Fruit fly (Drosophila melanogaster) whole organism, embryonic: ENCODE results near the gene CG10793.

ENCODE experiments used
- C15 ChIP-seq: fragments of 200-800 bp; sonication (Bioruptor generic); IDR thresholded peaks from 3 replicates; pipeline ENCODE4 v1.3.6; 2022; ENCODE audit warnings: missing biosample characterization, missing genetic modification characterization
- CG10209 ChIP-seq: fragments of 200-800 bp; sonication (Bioruptor generic); optimal IDR thresholded peaks from 3 replicates; lab custom pipeline; 2017; ENCODE audit warnings: missing biosample characterization, mild to moderate bottlenecking, missing genetic modification characterization, missing genetic modification reagents
- CG14441 ChIP-seq: fragments of 200-800 bp; sonication (Bioruptor generic); IDR thresholded peaks from 2 replicates; pipeline ENCODE4 v1.3.6; 2022; ENCODE audit warnings: missing biosample characterization, missing genetic modification characterization
- CG14965 ChIP-seq: fragments of 200-800 bp; sonication (Bioruptor generic); optimal IDR thresholded peaks from 2 replicates; lab custom pipeline; 2016; ENCODE audit warnings: missing biosample characterization, missing genetic modification characterization, borderline replicate concordance
- CG15269 ChIP-seq: fragments of 200-800 bp; sonication (Bioruptor generic); optimal IDR thresholded peaks from 2 replicates; lab custom pipeline; 2018; ENCODE audit warnings: missing biosample characterization, mild to moderate bottlenecking, missing genetic modification characterization, moderate library complexity
- CG15514 ChIP-seq: fragments of 200-800 bp; sonication (Bioruptor generic); optimal IDR thresholded peaks from 3 replicates; lab custom pipeline; 2017; ENCODE audit warnings: missing biosample characterization, missing genetic modification characterization, mild to moderate bottlenecking, moderate library complexity, missing genetic modification reagents
- CG1603 ChIP-seq: fragments of 200-800 bp; sonication (Bioruptor generic); optimal IDR thresholded peaks from 2 replicates; lab custom pipeline; 2019; ENCODE audit warnings: missing biosample characterization, mild to moderate bottlenecking, missing genetic modification characterization, moderate library complexity
- CG16815 ChIP-seq: fragments of 200-800 bp; sonication (Bioruptor generic); optimal IDR thresholded peaks from 3 replicates; lab custom pipeline; 2017; ENCODE audit warnings: missing biosample characterization, mild to moderate bottlenecking, missing genetic modification characterization
- CG17359 ChIP-seq: fragments of 200-800 bp; sonication (Bioruptor generic); optimal IDR thresholded peaks from 3 replicates; lab custom pipeline; 2018; ENCODE audit warnings: missing biosample characterization, mild to moderate bottlenecking, missing genetic modification characterization, moderate library complexity
- CG17568 ChIP-seq: fragments of 200-800 bp; sonication (Bioruptor generic); optimal IDR thresholded peaks from 2 replicates; lab custom pipeline; 2018; ENCODE audit warnings: missing biosample characterization, mild to moderate bottlenecking, missing genetic modification characterization, moderate library complexity
- CG2116 ChIP-seq: fragments of 200-800 bp; sonication (Bioruptor generic); optimal IDR thresholded peaks from 3 replicates; lab custom pipeline; 2018; ENCODE audit warnings: missing biosample characterization, mild to moderate bottlenecking, missing genetic modification characterization
- CG2202 ChIP-seq: fragments of 200-800 bp; sonication (Bioruptor generic); optimal IDR thresholded peaks from 2 replicates; lab custom pipeline; 2018; ENCODE audit warnings: missing biosample characterization, mild to moderate bottlenecking, missing genetic modification characterization
- CG3065 ChIP-seq: fragments of 200-800 bp; sonication (Bioruptor generic); optimal IDR thresholded peaks from 2 replicates; lab custom pipeline; 2016; ENCODE audit warnings: missing biosample characterization, missing genetic modification characterization
- CG33213 ChIP-seq: fragments of 200-800 bp; sonication (Bioruptor generic); optimal IDR thresholded peaks from 3 replicates; lab custom pipeline; 2016; ENCODE audit warnings: missing biosample characterization, missing genetic modification characterization
- CG3995 ChIP-seq: fragments of 200-800 bp; sonication (Bioruptor generic); optimal IDR thresholded peaks from 3 replicates; lab custom pipeline; 2016; ENCODE audit warnings: missing biosample characterization, missing genetic modification characterization
- CG5180 ChIP-seq: fragments of 200-800 bp; sonication (Bioruptor generic); optimal IDR thresholded peaks from 3 replicates; lab custom pipeline; 2017; ENCODE audit warnings: missing biosample characterization, missing genetic modification characterization, mild to moderate bottlenecking, moderate library complexity, missing genetic modification reagents
- CG6765 ChIP-seq: fragments of 200-800 bp; sonication (Bioruptor generic); optimal IDR thresholded peaks from 3 replicates; lab custom pipeline; 2017; ENCODE audit warnings: missing biosample characterization, mild to moderate bottlenecking, missing genetic modification characterization
- CG8359 ChIP-seq: fragments of 200-800 bp; sonication (Bioruptor generic); optimal IDR thresholded peaks from 2 replicates; lab custom pipeline; 2017; ENCODE audit warnings: missing biosample characterization, mild to moderate bottlenecking, missing genetic modification characterization, borderline replicate concordance
- CG8924 ChIP-seq: fragments of 200-800 bp; optimal IDR thresholded peaks from 3 replicates; lab custom pipeline; 2019; ENCODE audit warnings: missing biosample characterization, mild to moderate bottlenecking, missing genetic modification characterization, moderate library complexity
- CG9817 ChIP-seq: fragments of 200-800 bp; sonication (Bioruptor generic); optimal IDR thresholded peaks from 2 replicates; lab custom pipeline; 2018; ENCODE audit warnings: missing biosample characterization, mild to moderate bottlenecking, missing genetic modification characterization, moderate library complexity
- Chrac-16 ChIP-seq: fragments of 200-800 bp; sonication (Bioruptor generic); optimal IDR thresholded peaks from 3 replicates; lab custom pipeline; 2016; ENCODE audit warnings: missing biosample characterization, missing genetic modification characterization
- D ChIP-seq, 2 experiments: fragments of 200-800 bp in 1 of 2; fragments of >200 bp in 1 of 2; sonication (Bioruptor generic) in 1 of 2; optimal IDR thresholded peaks; 2 replicates in 1 of 2; 3 replicates in 1 of 2; lab custom pipeline; 2017; ENCODE audit warnings: mild to moderate bottlenecking in 1 of 2, missing biosample characterization in 1 of 2, missing genetic modification characterization in 1 of 2, missing genetic modification reagents in 1 of 2
- Dfd ChIP-seq, 2 experiments: fragments of >200 bp; optimal IDR thresholded peaks; 2 replicates each; lab custom pipeline; 2017; ENCODE audit warnings: missing biosample characterization in 2 of 2, missing genetic modification characterization in 2 of 2
- Eip74EF ChIP-seq, 2 experiments: fragments of 200-800 bp in 1 of 2; fragments of >200 bp in 1 of 2; sonication (Bioruptor generic) in 1 of 2; optimal IDR thresholded peaks; 2 replicates each; lab custom pipeline; 2017 to 2019; ENCODE audit warnings: missing biosample characterization in 2 of 2, missing genetic modification characterization in 2 of 2, mild to moderate bottlenecking in 1 of 2, moderate library complexity in 1 of 2
- H2.0 ChIP-seq: fragments of 200-800 bp; sonication (Bioruptor generic); IDR thresholded peaks from 2 replicates; pipeline ENCODE4 v1.3.6; 2022; ENCODE audit warnings: missing biosample characterization, missing genetic modification characterization
- Lpt ChIP-seq: fragments of >200 bp; optimal IDR thresholded peaks from 2 replicates; lab custom pipeline; 2018; ENCODE audit warnings: missing biosample characterization, missing genetic modification characterization
- Mad ChIP-seq: fragments of 200-800 bp; sonication (Bioruptor generic); optimal IDR thresholded peaks from 2 replicates; lab custom pipeline; 2016; ENCODE audit warnings: missing biosample characterization, missing genetic modification characterization
- Mrtf ChIP-seq: fragments of 200-800 bp; sonication (Bioruptor generic); IDR thresholded peaks from 3 replicates; pipeline ENCODE4 v1.3.6; 2022; ENCODE audit warnings: missing biosample characterization, missing genetic modification characterization
- Myb ChIP-seq: fragments of 200-800 bp; sonication (Bioruptor generic); optimal IDR thresholded peaks from 2 replicates; lab custom pipeline; 2016; ENCODE audit warnings: missing biosample characterization, missing genetic modification characterization
- Oli ChIP-seq: fragments of 200-800 bp; sonication (Bioruptor generic); optimal IDR thresholded peaks from 2 replicates; lab custom pipeline; 2018; ENCODE audit warnings: missing biosample characterization, mild to moderate bottlenecking, missing genetic modification characterization, moderate library complexity
- PHDP ChIP-seq: fragments of 200-800 bp; sonication (Bioruptor generic); optimal IDR thresholded peaks from 3 replicates; lab custom pipeline; 2018; ENCODE audit warnings: missing biosample characterization, mild to moderate bottlenecking, missing genetic modification characterization, moderate library complexity
- Rfx ChIP-seq: fragments of 200-800 bp; sonication (Bioruptor generic); IDR thresholded peaks from 2 replicates; pipeline ENCODE4 v1.3.6; 2022; ENCODE audit warnings: missing biosample characterization, missing genetic modification characterization
- TFAM ChIP-seq: fragments of 200-800 bp; sonication (Bioruptor generic); optimal IDR thresholded peaks from 2 replicates; lab custom pipeline; 2017; ENCODE audit warnings: missing biosample characterization, missing genetic modification characterization, inconsistent platforms
- Usf ChIP-seq: fragments of 200-800 bp; sonication (Bioruptor generic); optimal IDR thresholded peaks from 2 replicates; lab custom pipeline; 2017; ENCODE audit warnings: missing genotype, missing biosample characterization, missing genetic modification characterization
- YL-1 ChIP-seq: fragments of 200-800 bp; sonication (Bioruptor generic); optimal IDR thresholded peaks from 3 replicates; lab custom pipeline; 2017; ENCODE audit warnings: missing biosample characterization, mild to moderate bottlenecking, missing genetic modification characterization
- ara ChIP-seq: fragments of 200-800 bp; sonication (Bioruptor generic); IDR thresholded peaks from 2 replicates; pipeline ENCODE4 v1.3.6; 2022; ENCODE audit warnings: missing biosample characterization, missing genetic modification characterization
- da ChIP-seq: fragments of 200-800 bp; sonication (Bioruptor generic); optimal IDR thresholded peaks from 2 replicates; lab custom pipeline; 2016; ENCODE audit warnings: missing biosample characterization, missing genetic modification characterization
- ftz-f1 ChIP-seq: fragments of 200-800 bp; sonication (Bioruptor generic); optimal IDR thresholded peaks from 2 replicates; lab custom pipeline; 2016; ENCODE audit warnings: missing biosample characterization, missing genetic modification characterization
- gfzf ChIP-seq: fragments of 200-800 bp; sonication (Bioruptor generic); optimal IDR thresholded peaks from 2 replicates; lab custom pipeline; 2016; ENCODE audit warnings: missing biosample characterization, mild to moderate bottlenecking, missing genetic modification characterization, moderate library complexity
- gt ChIP-seq: fragments of 200-800 bp; sonication (Bioruptor generic); IDR thresholded peaks from 2 replicates; pipeline ENCODE4 v1.3.6; 2022; ENCODE audit warnings: missing biosample characterization, missing genetic modification characterization
- hkb ChIP-seq, 2 experiments: fragments of 200-800 bp in 1 of 2; fragments of >200 bp in 1 of 2; sonication (Bioruptor generic) in 1 of 2; IDR thresholded peaks in 1 of 2; optimal IDR thresholded peaks in 1 of 2; 2 replicates each; pipeline versions ENCODE4 v1.3.6 to Lab custom; 2017 to 2022; ENCODE audit warnings: missing biosample characterization in 1 of 2, missing genetic modification characterization in 1 of 2
- jumu ChIP-seq: fragments of 200-800 bp; sonication (Bioruptor generic); optimal IDR thresholded peaks from 3 replicates; lab custom pipeline; 2016; ENCODE audit warnings: missing biosample characterization, missing genetic modification characterization
- luna ChIP-seq: fragments of 200-800 bp; sonication (Bioruptor generic); optimal IDR thresholded peaks from 2 replicates; lab custom pipeline; 2016; ENCODE audit warnings: missing biosample characterization, missing genetic modification characterization
- nerfin-1 ChIP-seq: fragments of 200-800 bp; sonication (Bioruptor generic); optimal IDR thresholded peaks from 3 replicates; lab custom pipeline; 2019; ENCODE audit warnings: missing biosample characterization, mild to moderate bottlenecking, missing genetic modification characterization, moderate library complexity
- scrt ChIP-seq: fragments of 200-800 bp; sonication (Bioruptor generic); optimal IDR thresholded peaks from 2 replicates; lab custom pipeline; 2018; ENCODE audit warnings: missing biosample characterization, mild to moderate bottlenecking, missing genetic modification characterization, moderate library complexity
- slou ChIP-seq: fragments of 200-800 bp; sonication (Bioruptor generic); optimal IDR thresholded peaks from 3 replicates; lab custom pipeline; 2016; ENCODE audit warnings: missing biosample characterization, missing genetic modification characterization
- sr ChIP-seq: fragments of 200-800 bp; sonication (Bioruptor generic); IDR thresholded peaks from 3 replicates; pipeline ENCODE4 v1.3.6; 2022; ENCODE audit warnings: missing biosample characterization, missing genetic modification characterization
- tx ChIP-seq: fragments of 200-800 bp; sonication (Bioruptor generic); optimal IDR thresholded peaks from 2 replicates; lab custom pipeline; 2016; ENCODE audit warnings: missing biosample characterization, missing genetic modification characterization
- vvl ChIP-seq: fragments of 200-800 bp; sonication (Bioruptor generic); IDR thresholded peaks from 2 replicates; pipeline ENCODE4 v1.3.6; 2022; ENCODE audit warnings: missing biosample characterization, missing genetic modification characterization
- zen2 ChIP-seq: fragments of 200-800 bp; sonication (Bioruptor generic); IDR thresholded peaks from 3 replicates; pipeline ENCODE4 v1.3.6; 2022; ENCODE audit warnings: missing biosample characterization, missing genetic modification characterization; ENCODE audit not compliant: partially characterized antibody

The CG10793 gene

dm6 chrX:3357724-3358179 lies 41.5 kb upstream of the CG10793 start (continued):
- TF ChIP-seq CG9817 (tag; lab: Kevin White, UChicago) (no peak), Myb (no peak), tx (GFP tag; lab: Kevin White, UChicago) (no peak), CG8924 (tag; lab: Kevin White, UChicago) (peak; percentile 35), Lpt (no peak), jumu (GFP tag; lab: Kevin White, UChicago) (no peak), Usf (GFP tag; lab: Kevin White, UChicago) (no peak), CG3995 (no peak), CG2202 (tag; lab: Kevin White, UChicago) (peak; percentile 9), ftz-f1 (no peak), Mrtf (GFP tag; lab: Robert Waterston, UW) (no peak), zen2 (GFP tag; lab: Robert Waterston, UW) (no peak), CG8359 (GFP tag; lab: Kevin White, UChicago) (peak; percentile 45), YL-1 (GFP tag; lab: Kevin White, UChicago) (peak; percentile 14), PHDP (tag; lab: Kevin White, UChicago) (peak; percentile 37), gfzf (GFP tag; lab: Kevin White, UChicago) (no peak), Rfx (GFP tag; lab: Robert Waterston, UW) (no peak), CG33213 (GFP tag; lab: Kevin White, UChicago) (no peak), CG3065 (GFP tag; lab: Kevin White, UChicago) (no peak), luna (GFP tag; lab: Kevin White, UChicago) (no peak), Dfd (GFP tag; optimal IDR thresholded peaks at IDR 0.05; lab: Kevin White, UChicago) (no peak), CG15269 (tag; lab: Kevin White, UChicago) (peak; percentile 28), Mad (GFP tag; lab: Kevin White, UChicago) (no peak), gt (GFP tag; lab: Robert Waterston, UW) (no peak), TFAM (GFP tag; lab: Kevin White, UChicago) (no peak), sr (GFP tag; lab: Robert Waterston, UW) (no peak), CG16815 (GFP tag; lab: Kevin White, UChicago) (no peak), CG17359 (tag; lab: Kevin White, UChicago) (peak; percentile 89), CG14441 (GFP tag; lab: Robert Waterston, UW) (no peak), hkb (optimal IDR thresholded peaks at IDR 0.05; lab: Kevin White, UChicago) (no peak), hkb (GFP tag; IDR thresholded peaks at IDR 0.05; lab: Robert Waterston, UW) (peak; percentile 43), nerfin-1 (tag; lab: Kevin White, UChicago) (peak; percentile 42), Chrac-16 (GFP tag; lab: Kevin White, UChicago) (no peak), H2.0 (GFP tag; lab: Robert Waterston, UW) (no peak), CG1603 (tag; lab: Kevin White, UChicago) (peak; percentile 6), D (optimal IDR thresholded peaks at IDR 0.05; lab: Kevin White, UChicago) (no peak), D (GFP tag; optimal IDR thresholded peaks at IDR 0.05; lab: Kevin White, UChicago) (peak; percentile 57), CG10209 (GFP tag; lab: Kevin White, UChicago) (peak; percentile 59), da (GFP tag; lab: Kevin White, UChicago) (no peak), C15 (GFP tag; lab: Robert Waterston, UW) (no peak), CG6765 (GFP tag; lab: Kevin White, UChicago) (no peak), vvl (peak; percentile 23; the same call in 1 of the 2 replicates), CG14965 (GFP tag; lab: Kevin White, UChicago) (no peak), slou (no peak), Oli (peak; percentile 38), CG15514 (GFP tag; lab: Kevin White, UChicago) (peak; percentile 12), scrt (peak; percentile 4), Eip74EF (GFP tag; optimal IDR thresholded peaks at IDR 0.05; lab: Kevin White, UChicago) (no peak), CG17568 (GFP tag; lab: Kevin White, UChicago) (no peak), CG5180 (GFP tag; lab: Kevin White, UChicago) (peak; percentile 32), CG2116 (no peak), ara (GFP tag; lab: Robert Waterston, UW) (peak; percentile 49)
